Fruit fly (Drosophila melanogaster): ENCODE measurements around the gene CG14609.

The CG14609 gene

dm6 chr3R:7200670-7201069 lies at the start of gene CG14609:
Gene CG14609 (plus strand): TSS chr3R:7200970.
- TF ChIP-seq pan (optimal IDR thresholded peaks at IDR 0.05) (no peak), Dll (optimal IDR thresholded peaks at IDR 0.05) (no peak), psq (optimal IDR thresholded peaks at IDR 0.05) (no peak), EcR (GFP tag; optimal IDR thresholded peaks at IDR 0.05) (no peak), usp (GFP tag; optimal IDR thresholded peaks at IDR 0.05) (no peak), CG8478 (optimal IDR thresholded peaks at IDR 0.05) (no peak)

dm6 chr3R:7154586-7155357 lies 46.0 kb upstream of the CG14609 start, which contains the start of gene MAGE:
Gene MAGE (minus strand): TSS chr3R:7155180.
- TF ChIP-seq CG8478 (optimal IDR thresholded peaks at IDR 0.05) (no peak), psq (optimal IDR thresholded peaks at IDR 0.05) (no peak), EcR (GFP tag; optimal IDR thresholded peaks at IDR 0.05) (no peak), Dll (optimal IDR thresholded peaks at IDR 0.05) (no peak), pan (optimal IDR thresholded peaks at IDR 0.05) (no peak)

DNA sequence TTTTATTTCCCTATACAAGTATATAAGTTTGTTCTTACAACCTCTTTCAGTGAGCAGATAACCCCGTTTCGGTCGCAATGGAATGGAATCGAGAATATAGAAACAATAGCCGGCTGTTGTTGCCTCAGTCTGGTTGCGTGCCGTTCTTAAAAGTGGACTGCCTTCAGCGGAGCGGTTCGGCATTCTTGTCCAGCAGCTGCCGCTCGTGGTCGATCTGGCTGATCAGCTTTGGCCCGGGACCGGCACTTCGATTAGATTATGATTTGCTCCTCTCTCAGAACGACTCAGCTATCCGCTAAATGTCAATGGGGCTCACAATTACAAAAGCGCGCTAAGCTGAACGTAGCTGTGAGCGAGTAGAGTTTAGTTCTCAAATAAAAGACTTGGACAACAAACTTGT lies 43.7 kb upstream of the CG14609 start:
- TF ChIP-seq CG8478 (optimal IDR thresholded peaks at IDR 0.05): no peak
- TF ChIP-seq Dll (optimal IDR thresholded peaks at IDR 0.05): no peak
- no peak for TF ChIP-seq usp (GFP tag; optimal IDR thresholded peaks at IDR 0.05)
- no peak for TF ChIP-seq psq (optimal IDR thresholded peaks at IDR 0.05)
- TF ChIP-seq EcR (GFP tag; optimal IDR thresholded peaks at IDR 0.05): no peak
- TF ChIP-seq pan (optimal IDR thresholded peaks at IDR 0.05): no peak

DNA sequence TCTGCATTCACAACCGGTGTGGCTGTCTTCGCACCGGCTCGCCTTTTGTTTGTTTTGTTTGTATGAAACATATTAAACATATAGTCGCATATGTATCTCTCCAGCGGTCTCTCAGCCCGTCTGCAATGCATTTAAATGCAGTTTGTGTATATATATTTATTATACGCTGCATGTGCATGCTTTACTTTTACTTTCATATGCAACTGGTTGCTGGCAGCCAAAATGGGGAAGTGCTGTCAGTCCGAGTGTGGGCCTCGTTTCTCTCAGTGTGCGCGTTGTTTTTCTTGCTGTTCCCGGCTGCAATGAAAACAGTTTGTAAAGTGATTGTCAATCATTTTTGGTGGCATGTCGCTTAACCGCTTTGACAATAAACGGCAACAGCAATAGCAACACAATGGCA lies 41.2 kb upstream of the CG14609 start:
- no peak for TF ChIP-seq CG8478 (optimal IDR thresholded peaks at IDR 0.05)
- no peak for TF ChIP-seq pan (optimal IDR thresholded peaks at IDR 0.05)
- no peak for TF ChIP-seq usp (GFP tag; optimal IDR thresholded peaks at IDR 0.05)
- TF ChIP-seq psq (optimal IDR thresholded peaks at IDR 0.05): no peak
- TF ChIP-seq Dll (optimal IDR thresholded peaks at IDR 0.05): no peak

dm6 chr3R:7162356-7163289 lies 38.1 kb upstream of the CG14609 start, which contains the start of gene sas:
Gene sas (plus strand): TSS chr3R:7162808.
- TF ChIP-seq usp (GFP tag; optimal IDR thresholded peaks at IDR 0.05): no peak
- TF ChIP-seq CG8478 (optimal IDR thresholded peaks at IDR 0.05): no peak
- TF ChIP-seq pan (optimal IDR thresholded peaks at IDR 0.05): no peak
- no peak for TF ChIP-seq psq (optimal IDR thresholded peaks at IDR 0.05)
- TF ChIP-seq EcR (GFP tag; optimal IDR thresholded peaks at IDR 0.05): peak in 1 of 2 experiments; percentile 64
- TF ChIP-seq Dll (optimal IDR thresholded peaks at IDR 0.05): peak; percentile 69

dm6 chr3R:7169927-7170326 lies 30.8 kb upstream of the CG14609 start:
- TF ChIP-seq EcR (GFP tag; optimal IDR thresholded peaks at IDR 0.05) (no peak), Dll (optimal IDR thresholded peaks at IDR 0.05) (no peak), pan (optimal IDR thresholded peaks at IDR 0.05) (no peak), psq (optimal IDR thresholded peaks at IDR 0.05) (no peak), CG8478 (optimal IDR thresholded peaks at IDR 0.05) (no peak), usp (GFP tag; optimal IDR thresholded peaks at IDR 0.05) (no peak)

DNA sequence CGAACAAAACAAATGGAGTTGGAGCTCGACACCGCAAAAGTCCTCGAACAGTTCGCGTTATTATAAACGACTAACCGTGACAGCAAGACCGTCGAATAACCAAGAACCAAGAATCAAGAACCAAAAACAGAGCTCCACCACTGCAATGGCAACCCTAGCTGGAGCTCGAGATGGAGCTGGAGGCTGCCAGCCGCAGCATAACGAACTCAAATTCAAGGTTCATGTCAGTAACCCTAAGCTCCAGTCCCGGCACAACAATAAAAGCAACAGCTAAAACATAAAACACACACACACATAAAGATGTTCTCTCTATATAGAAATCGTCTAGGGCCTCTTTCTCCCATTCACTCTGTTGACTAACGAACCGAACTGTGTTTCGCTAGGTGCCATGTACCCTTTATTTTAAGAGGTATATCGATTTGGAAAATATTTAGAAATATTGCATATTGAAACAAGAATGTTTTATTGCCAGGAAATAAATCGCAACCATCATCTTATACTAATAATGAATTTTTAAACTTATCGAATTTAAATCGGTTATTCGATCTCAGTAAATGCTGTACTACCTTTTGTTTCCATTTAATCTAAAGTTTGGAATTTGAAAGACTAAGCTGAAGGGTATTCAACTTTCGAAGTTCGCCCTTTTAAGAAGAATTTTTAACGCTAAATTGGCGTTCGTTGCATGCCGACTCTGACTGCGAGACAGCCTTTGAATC lies 29.2 kb upstream of the CG14609 start:
- TF ChIP-seq EcR (GFP tag; optimal IDR thresholded peaks at IDR 0.05): peak in 1 of 2 experiments; percentile 67
- no peak for TF ChIP-seq psq (optimal IDR thresholded peaks at IDR 0.05)

DNA sequence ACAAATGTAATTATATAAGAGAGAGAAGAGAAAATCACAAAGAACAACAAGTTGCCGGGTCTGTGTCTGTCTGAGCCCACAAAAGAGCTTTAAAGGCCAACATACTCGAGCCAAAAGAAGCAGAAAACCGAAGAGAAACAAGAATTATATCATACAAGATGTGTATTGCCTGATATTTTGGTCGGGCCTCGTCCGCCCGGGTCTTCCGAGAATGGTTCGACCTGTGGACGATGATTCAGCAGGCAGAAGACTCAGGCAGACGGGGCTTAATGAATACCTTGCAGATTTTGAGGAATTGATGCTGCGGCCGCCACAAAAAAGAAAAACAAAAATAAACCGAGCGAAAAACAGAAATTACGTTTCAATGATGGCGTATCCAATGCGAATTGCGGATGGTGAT lies 27.8 kb upstream of the CG14609 start:
- TF ChIP-seq EcR (GFP tag; optimal IDR thresholded peaks at IDR 0.05) (no peak), psq (optimal IDR thresholded peaks at IDR 0.05) (no peak), CG8478 (optimal IDR thresholded peaks at IDR 0.05) (no peak), pan (optimal IDR thresholded peaks at IDR 0.05) (no peak), usp (GFP tag; optimal IDR thresholded peaks at IDR 0.05) (no peak), Dll (optimal IDR thresholded peaks at IDR 0.05) (no peak)

DNA sequence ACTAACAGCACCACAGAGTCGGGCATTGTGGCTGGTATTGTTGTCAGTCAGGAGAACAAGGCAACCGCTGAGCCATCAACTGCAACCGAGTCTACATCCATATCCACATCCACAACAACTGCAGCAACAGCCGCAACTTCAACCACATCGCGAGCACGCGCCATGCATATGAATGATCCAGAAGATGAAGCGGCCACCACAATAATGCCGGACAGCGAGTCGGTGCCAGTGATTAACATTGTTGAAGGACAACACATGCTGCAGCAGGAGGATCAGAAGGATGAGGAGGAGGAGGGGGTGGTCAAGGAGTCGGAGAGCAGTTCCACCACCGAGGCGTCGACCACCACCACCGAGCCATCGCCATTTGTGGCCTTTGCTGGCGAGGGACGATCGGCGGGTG lies 26.0 kb upstream of the CG14609 start:
- no peak for TF ChIP-seq CG8478 (optimal IDR thresholded peaks at IDR 0.05)
- no peak for TF ChIP-seq psq (optimal IDR thresholded peaks at IDR 0.05)
- TF ChIP-seq EcR (GFP tag; optimal IDR thresholded peaks at IDR 0.05): no peak
- no peak for TF ChIP-seq pan (optimal IDR thresholded peaks at IDR 0.05)
- TF ChIP-seq usp (GFP tag; optimal IDR thresholded peaks at IDR 0.05): no peak
- TF ChIP-seq Dll (optimal IDR thresholded peaks at IDR 0.05): no peak

- TF ChIP-seq pan (optimal IDR thresholded peaks at IDR 0.05): no peak
- TF ChIP-seq usp (GFP tag; optimal IDR thresholded peaks at IDR 0.05): no peak
- TF ChIP-seq Dll (optimal IDR thresholded peaks at IDR 0.05): no peak
- TF ChIP-seq CG8478 (optimal IDR thresholded peaks at IDR 0.05): no peak
- TF ChIP-seq psq (optimal IDR thresholded peaks at IDR 0.05): no peak
- no peak for TF ChIP-seq EcR (GFP tag; optimal IDR thresholded peaks at IDR 0.05)
Observed at dm6 chr3R:7186242-7187092, 14.3 kb upstream of the CG14609 start, which contains the start of the genes CG10055 and lap. Gene CG10055 (minus strand): TSS chr3R:7186673. Gene lap (plus strand): TSS chr3R:7186994.
